Worm (Caenorhabditis elegans) whole organism, dauer: ENCODE measurements around the gene ZK1010.4.

Experiments used
- unc-62 ChIP-seq: sonication (generic microtip); optimal IDR thresholded peaks from 2 replicates; lab custom pipeline; 2017; ENCODE audit warnings: missing biosample characterization, missing genetic modification reagents, missing genetic modification characterization

The ZK1010.4 gene

ce11 chrIII:12980770-12981169 lies at the start of gene ZK1010.4:
Gene ZK1010.4, plus strand, starts transcription at chrIII:12981070.
- no peak for TF ChIP-seq unc-62 (GFP tag; lab: Kevin White, UChicago)

ce11 chrIII:12931108-12931507 lies 49.8 kb upstream of the ZK1010.4 start:
- no peak for TF ChIP-seq unc-62 (GFP tag; lab: Kevin White, UChicago)

ce11 chrIII:12931786-12932427 lies 49.0 kb upstream of the ZK1010.4 start, which contains the start of gene rbm-7:
Gene rbm-7, minus strand, starts transcription at chrIII:12931867.
- TF ChIP-seq unc-62 (GFP tag; lab: Kevin White, UChicago): no peak

- TF ChIP-seq unc-62 (GFP tag; lab: Kevin White, UChicago): no peak
Measured at ce11 chrIII:12932776-12933175, 48.1 kb upstream of the ZK1010.4 start.

ce11 chrIII:12934417-12934816 lies 46.5 kb upstream of the ZK1010.4 start, which contains the start of gene epg-3:
Gene epg-3, plus strand, starts transcription at chrIII:12934717.
- TF ChIP-seq unc-62 (GFP tag; lab: Kevin White, UChicago): no peak

ce11 chrIII:12942307-12942706 lies 38.6 kb upstream of the ZK1010.4 start, which contains the start of gene unc-25:
Gene unc-25, plus strand, starts transcription at chrIII:12942651.
- no peak for TF ChIP-seq unc-62 (GFP tag; lab: Kevin White, UChicago)

- no peak for TF ChIP-seq unc-62 (GFP tag; lab: Kevin White, UChicago)
Measured at ce11 chrIII:12944064-12944463, 36.8 kb upstream of the ZK1010.4 start.

ce11 chrIII:12945072-12945471 lies 35.8 kb upstream of the ZK1010.4 start:
- TF ChIP-seq unc-62 (GFP tag; lab: Kevin White, UChicago): no peak

- no peak for TF ChIP-seq unc-62 (GFP tag; lab: Kevin White, UChicago)
Measured at ce11 chrIII:12951362-12952228, 29.3 kb upstream of the ZK1010.4 start, which contains the start of gene Y39E4A.1. Gene Y39E4A.1, plus strand, starts transcription at chrIII:12951412.

ce11 chrIII:12952615-12953014 lies 28.3 kb upstream of the ZK1010.4 start:
- no peak for TF ChIP-seq unc-62 (GFP tag; lab: Kevin White, UChicago)

ce11 chrIII:12959286-12959685 lies 21.6 kb upstream of the ZK1010.4 start:
- TF ChIP-seq unc-62 (GFP tag; lab: Kevin White, UChicago): no peak

- no peak for TF ChIP-seq unc-62 (GFP tag; lab: Kevin White, UChicago)
Measured at ce11 chrIII:12960705-12961104, 20.2 kb upstream of the ZK1010.4 start.

ce11 chrIII:12966895-12967294 lies 14.0 kb upstream of the ZK1010.4 start, which contains the start of gene ttm-1:
Gene ttm-1, minus strand, starts transcription at chrIII:12966995.
- no peak for TF ChIP-seq unc-62 (GFP tag; lab: Kevin White, UChicago)

- no peak for TF ChIP-seq unc-62 (GFP tag; lab: Kevin White, UChicago)
Measured at ce11 chrIII:12967437-12968043, 13.3 kb upstream of the ZK1010.4 start.

- TF ChIP-seq unc-62 (GFP tag; lab: Kevin White, UChicago): no peak
Measured at ce11 chrIII:12968330-12968729, 12.5 kb upstream of the ZK1010.4 start.
